Worm (Caenorhabditis elegans): ENCODE measurements around the gene srj-57.

DNA sequence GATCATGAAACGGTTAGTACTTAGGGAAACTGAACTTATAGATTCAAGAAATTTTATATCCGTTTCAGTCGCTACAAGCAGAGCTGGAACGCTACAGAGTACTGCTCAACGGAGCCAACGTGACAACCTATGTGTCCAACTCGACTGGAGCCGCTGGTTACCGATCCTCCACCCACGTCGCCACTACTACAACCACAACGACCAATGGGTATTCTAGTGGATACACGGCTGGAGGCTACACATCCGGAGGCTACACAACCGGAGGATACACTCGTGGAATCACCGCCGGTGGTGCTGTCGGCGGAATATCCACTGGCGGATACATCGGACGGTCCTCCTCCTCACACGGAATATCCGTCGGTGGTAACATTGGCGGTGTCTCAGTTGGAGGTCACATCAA lies 27.7 kb upstream of the srj-57 start:
- TF ChIP-seq attf-5 (GFP tag; optimal IDR thresholded peaks at IDR 0.05) (no peak), ceh-79 (tag; optimal IDR thresholded peaks at IDR 0.05) (no peak), F33H1.4 (GFP tag; IDR thresholded peaks at IDR 0.05) (no peak), zfh-2 (GFP tag; conservative IDR thresholded peaks at IDR 0.05) (no peak), snpc-4 (GFP tag; optimal IDR thresholded peaks at IDR 0.05) (no peak), snpc-4 (tag; optimal IDR thresholded peaks at IDR 0.05) (no peak), Y79H2A.3 (GFP tag; conservative IDR thresholded peaks at IDR 0.05) (no peak), let-607 (tag; optimal IDR thresholded peaks at IDR 0.05) (no peak), bed-2 (GFP tag; IDR thresholded peaks at IDR 0.05) (no peak), atf-7 (tag; optimal IDR thresholded peaks at IDR 0.05) (no peak), nhr-27 (tag; optimal IDR thresholded peaks at IDR 0.05) (no peak), F55B11.4 (tag; optimal IDR thresholded peaks at IDR 0.05; ENCODE audit: borderline replicate concordance, insufficient read depth) (no peak), madf-6 (GFP tag; IDR thresholded peaks at IDR 0.05) (no peak), unc-62 (GFP tag; optimal IDR thresholded peaks at IDR 0.05) (no peak)

All from whole organism, young adult.